Worm (Caenorhabditis elegans) whole organism, L1 larva: ENCODE data around the gene C34E10.10.

ENCODE experiments used
- ama-1 ChIP-seq: fragments of 150-350 bp; optimal IDR thresholded peaks from 2 replicates; lab custom pipeline; 2014
- blmp-1 ChIP-seq: fragments of 150-350 bp; optimal IDR thresholded peaks from 2 replicates; lab custom pipeline; 2014; ENCODE audit warnings: missing biosample characterization, missing genetic modification characterization
- ceh-8 ChIP-seq: fragments of 200-800 bp; sonication (Bioruptor generic); optimal IDR thresholded peaks from 2 replicates; lab custom pipeline; 2018; ENCODE audit warnings: mild to moderate bottlenecking, missing genetic modification characterization, moderate library complexity, missing compliant biosample characterization
- ces-1 ChIP-seq: fragments of 150-350 bp; optimal IDR thresholded peaks from 2 replicates; lab custom pipeline; 2014; ENCODE audit warnings: missing biosample characterization, missing genetic modification reagents, missing genetic modification characterization
- elt-3 ChIP-seq, 6 experiments: fragments of 150-350 bp in 1 of 6; sonication (generic microtip); optimal IDR thresholded peaks; 2 replicates each; lab custom pipeline; 2017 to 2018; ENCODE audit warnings: missing biosample characterization in 6 of 6, missing genetic modification characterization in 6 of 6, inconsistent platforms in 1 of 6
- lin-39 ChIP-seq: fragments of 150-350 bp; optimal IDR thresholded peaks from 2 replicates; lab custom pipeline; 2014; ENCODE audit warnings: missing biosample characterization, missing genetic modification reagents, missing genetic modification characterization
- nhr-47 ChIP-seq: sonication (generic microtip); optimal IDR thresholded peaks from 2 replicates; lab custom pipeline; 2016; ENCODE audit warnings: mild to moderate bottlenecking, missing genetic modification characterization, moderate library complexity, missing compliant biosample characterization

- TF ChIP-seq ceh-8 (no peak), lin-39 (tag; lab: Kevin White, UChicago) (no peak), ama-1 (lab: Kevin White, UChicago) (no peak), elt-3 (tag; optimal IDR thresholded peaks at IDR 0.05; lab: Kevin White, UChicago) (no peak), nhr-47 (tag; lab: Kevin White, UChicago) (no peak), ces-1 (no peak), blmp-1 (tag; lab: Kevin White, UChicago) (no peak)
Measured at ce11 chrIII:5214162-5214561, 13.5 kb downstream of the C34E10.10 start.
